Worm (Caenorhabditis elegans): ENCODE measurements around the gene nnt-1.
A peak's percentile ranks its signal among the peaks of the same experiment; 100 is the strongest.

The nnt-1 gene

DNA sequence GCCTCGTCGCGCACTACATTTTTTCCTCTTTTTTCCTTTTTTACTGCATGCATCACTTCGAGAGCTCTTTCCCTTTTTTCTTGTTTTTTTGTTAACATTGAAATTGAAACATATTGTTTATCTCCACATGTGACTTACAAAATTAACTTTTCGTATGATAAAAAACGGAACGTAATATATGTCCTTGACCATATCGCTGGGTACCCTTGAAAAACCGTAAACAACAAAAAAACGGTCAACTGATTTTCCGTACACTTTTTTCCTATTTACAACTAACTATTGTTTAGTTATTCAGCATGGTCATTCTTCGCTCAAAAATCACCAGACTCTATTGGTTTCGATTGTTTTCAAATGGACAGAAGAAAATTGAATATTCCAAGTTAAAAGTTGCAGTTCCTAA, at the start of gene nnt-1:
Gene nnt-1 (plus strand): TSS at position 286 of the 400 bp plus-strand sequence.
- TF ChIP-seq daf-12 (tag; optimal IDR thresholded peaks at IDR 0.05) (no peak), unc-130 (GFP tag; optimal IDR thresholded peaks at IDR 0.05) (no peak), attf-4 (tag; optimal IDR thresholded peaks at IDR 0.05) (no peak), nhr-28 (tag; optimal IDR thresholded peaks at IDR 0.05) (peak; percentile 37), daf-16 (GFP tag; optimal IDR thresholded peaks at IDR 0.05) (no peak), daf-16 (tag; optimal IDR thresholded peaks at IDR 0.05) (peak; percentile 78), mdl-1 (tag; optimal IDR thresholded peaks at IDR 0.05) (peak in 1 of 2 experiments; percentile 9), zag-1 (tag; optimal IDR thresholded peaks at IDR 0.05) (no peak), nhr-111 (GFP tag; optimal IDR thresholded peaks at IDR 0.05) (no peak), fkh-10 (GFP tag; optimal IDR thresholded peaks at IDR 0.05) (no peak), T26A8.4 (GFP tag; IDR thresholded peaks at IDR 0.05) (no peak), gei-8 (GFP tag; optimal IDR thresholded peaks at IDR 0.05) (no peak), dmd-6 (GFP tag; IDR thresholded peaks at IDR 0.05) (peak; percentile 28; the same call in 1 of the 2 replicates), hlh-30 (tag; optimal IDR thresholded peaks at IDR 0.05; ENCODE audit: insufficient read depth) (peak; percentile 56), D1046.2 (GFP tag; IDR thresholded peaks at IDR 0.05) (no peak)

DNA sequence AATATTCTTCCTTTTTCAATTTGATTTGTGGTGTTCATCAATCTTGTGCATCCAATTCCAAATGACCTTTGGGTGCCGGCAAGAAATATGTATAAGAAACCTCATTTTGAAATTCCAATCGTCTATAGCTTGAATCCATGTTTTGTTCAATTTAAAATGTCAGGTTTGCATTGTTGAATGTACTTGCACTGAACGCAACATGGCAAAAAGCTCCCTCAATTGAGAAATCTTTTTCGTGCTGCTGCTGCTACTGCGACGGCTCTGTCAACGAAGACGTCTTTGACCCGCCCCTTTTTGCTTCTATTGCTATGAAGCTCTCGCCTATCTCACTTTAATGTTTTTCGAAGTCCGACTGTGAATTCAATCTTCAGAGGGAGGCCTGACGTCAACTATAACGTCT, 46.9 kb upstream of the nnt-1 start, which contains the start of gene lgc-58:
Gene lgc-58 (plus strand): TSS at position 301 of the 400 bp plus-strand sequence.
- TF ChIP-seq aly-2 (tag; optimal IDR thresholded peaks at IDR 0.05) (no peak), daf-19 (GFP tag; conservative IDR thresholded peaks at IDR 0.05) (no peak), nhr-237 (tag; optimal IDR thresholded peaks at IDR 0.05) (no peak)

DNA sequence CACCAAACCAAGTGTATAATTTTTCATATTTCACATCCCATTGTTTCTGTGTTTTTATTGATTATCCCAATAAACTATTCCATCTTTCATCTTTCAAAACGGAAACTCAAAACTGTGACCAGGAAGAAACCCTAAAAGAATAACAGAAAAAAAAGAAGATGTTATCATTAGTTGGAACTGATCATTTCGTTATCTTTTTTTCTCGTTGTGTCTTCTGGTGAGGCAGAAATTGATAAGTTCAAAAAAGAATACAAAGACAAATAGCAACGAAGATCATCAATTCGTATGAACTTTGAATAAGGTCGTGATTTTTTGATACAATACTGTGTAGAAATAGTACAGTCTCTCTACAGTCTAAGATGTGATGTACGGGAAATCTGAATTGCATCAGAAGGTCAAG, 40.3 kb upstream of the nnt-1 start:
- no peak for TF ChIP-seq nhr-11 (tag; optimal IDR thresholded peaks at IDR 0.05)
- TF ChIP-seq tra-1 (GFP tag; IDR thresholded peaks at IDR 0.05) = 0 out of 2 replicates have a peak, but pooled peaks have one; percentile 30
- no peak for TF ChIP-seq lin-15B (tag; optimal IDR thresholded peaks at IDR 0.05)
- peak; percentile 48; the same call in 1 of the 2 replicates for TF ChIP-seq dmd-6 (GFP tag; IDR thresholded peaks at IDR 0.05)
- peak; percentile 81 for TF ChIP-seq nhr-28 (tag; optimal IDR thresholded peaks at IDR 0.05)
- peak; percentile 3 for TF ChIP-seq hlh-11 (tag; optimal IDR thresholded peaks at IDR 0.05)
- no peak for TF ChIP-seq ceh-44 (GFP tag; IDR thresholded peaks at IDR 0.05)
- TF ChIP-seq tag-97 (GFP tag; IDR thresholded peaks at IDR 0.05) = no peak
- peak; percentile 7 for TF ChIP-seq nhr-77 (tag; optimal IDR thresholded peaks at IDR 0.05)
- peak; percentile 40 for TF ChIP-seq pqm-1 (tag; optimal IDR thresholded peaks at IDR 0.05)

DNA sequence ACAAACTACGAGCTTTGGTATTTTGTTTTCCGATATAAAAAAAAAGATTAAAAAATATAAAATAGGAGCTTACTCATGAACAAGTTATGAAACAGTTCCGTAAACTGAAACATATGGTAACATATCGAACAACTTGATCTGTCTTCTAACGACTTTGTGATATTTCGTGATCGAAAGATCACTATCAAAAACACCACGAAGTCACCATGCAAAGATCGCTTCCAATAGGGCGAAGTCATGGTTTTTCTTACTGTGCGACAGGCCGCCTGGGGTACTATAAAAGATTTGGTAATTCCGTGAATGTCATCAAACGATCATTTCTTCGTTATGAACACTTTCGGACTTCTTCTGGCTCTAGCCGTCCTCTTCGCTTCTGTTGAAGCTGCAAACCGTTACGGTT, 39.5 kb upstream of the nnt-1 start, which contains the start of gene C45B2.3:
Gene C45B2.3 (plus strand): TSS at position 301 of the 400 bp plus-strand sequence.
- TF ChIP-seq set-16 (GFP tag; IDR thresholded peaks at IDR 0.05) (no peak), zip-2 (tag; optimal IDR thresholded peaks at IDR 0.05) (no peak), ceh-20 (GFP tag; IDR thresholded peaks at IDR 0.05) (no peak), tra-1 (GFP tag; IDR thresholded peaks at IDR 0.05) (no peak)

DNA sequence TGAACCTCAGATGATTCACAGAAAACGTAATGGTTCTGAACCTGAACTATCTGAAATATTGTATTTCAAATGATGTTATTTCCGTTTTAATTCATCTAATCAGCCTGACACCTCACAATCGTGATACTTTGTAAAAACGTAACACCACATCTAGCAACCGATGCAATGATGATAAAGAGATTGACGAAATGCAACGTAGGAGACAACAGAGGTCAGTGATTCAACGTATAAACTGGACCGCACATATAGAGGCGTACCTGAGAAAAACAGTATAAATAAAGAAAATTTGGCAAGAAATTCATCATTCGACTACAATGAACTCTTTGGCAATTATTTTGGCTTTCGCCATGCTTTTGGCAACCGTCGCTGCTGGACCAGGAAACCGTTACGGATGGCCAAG, 37.7 kb upstream of the nnt-1 start, which contains the start of gene C45B2.2:
Gene C45B2.2 (plus strand): TSS at position 301 of the 400 bp plus-strand sequence.
- TF ChIP-seq nhr-25 (tag; optimal IDR thresholded peaks at IDR 0.05; ENCODE audit: borderline replicate concordance, insufficient read depth) (no peak), daf-16 (GFP tag; optimal IDR thresholded peaks at IDR 0.05) (no peak), daf-16 (tag; optimal IDR thresholded peaks at IDR 0.05) (no peak), ztf-7 (tag; optimal IDR thresholded peaks at IDR 0.05) (no peak), spr-1 (tag; optimal IDR thresholded peaks at IDR 0.05) (no peak), egl-27 (tag; optimal IDR thresholded peaks at IDR 0.05) (no peak), hlh-30 (tag; optimal IDR thresholded peaks at IDR 0.05; ENCODE audit: insufficient read depth) (no peak), aly-2 (tag; optimal IDR thresholded peaks at IDR 0.05) (no peak), nhr-11 (tag; optimal IDR thresholded peaks at IDR 0.05) (no peak), arid-1 (GFP tag; conservative IDR thresholded peaks at IDR 0.05) (no peak), set-16 (GFP tag; IDR thresholded peaks at IDR 0.05) (no peak), ctbp-1 (GFP tag; IDR thresholded peaks at IDR 0.05) (no peak), F49E8.2 (tag; optimal IDR thresholded peaks at IDR 0.05; ENCODE audit: borderline replicate concordance) (no peak), zag-1 (tag; optimal IDR thresholded peaks at IDR 0.05) (no peak), ces-1 (GFP tag; optimal IDR thresholded peaks at IDR 0.05) (no peak), duxl-1 (tag; optimal IDR thresholded peaks at IDR 0.05; ENCODE audit: poor library complexity) (no peak)

Data from whole organism, L4 larva.